Fruit fly (Drosophila melanogaster) whole organism, embryonic: ENCODE data around the gene MCTS1.

Source experiments
- CG10565 ChIP-seq: fragments of 200-800 bp; sonication (Bioruptor generic); optimal IDR thresholded peaks from 3 replicates; lab custom pipeline; 2016; ENCODE audit warnings: missing biosample characterization, mild to moderate bottlenecking, missing genetic modification characterization
- CG11695 ChIP-seq: fragments of 200-800 bp; sonication (Bioruptor generic); IDR thresholded peaks from 3 replicates; pipeline ENCODE4 v1.3.6; 2022; ENCODE audit warnings: missing biosample characterization, missing genetic modification characterization
- CG1647 ChIP-seq: fragments of 200-800 bp; sonication (Bioruptor generic); optimal IDR thresholded peaks from 3 replicates; lab custom pipeline; 2016; ENCODE audit warnings: missing biosample characterization, missing genetic modification characterization
- CG17385 ChIP-seq: fragments of 200-800 bp; sonication (Bioruptor generic); optimal IDR thresholded peaks from 3 replicates; lab custom pipeline; 2018; ENCODE audit warnings: missing biosample characterization, mild to moderate bottlenecking, missing genetic modification characterization
- CG4282 ChIP-seq: fragments of 200-800 bp; sonication (Bioruptor generic); optimal IDR thresholded peaks from 2 replicates; lab custom pipeline; 2016; ENCODE audit warnings: missing biosample characterization, missing genetic modification characterization
- CG6683 ChIP-seq: fragments of 200-800 bp; sonication (Bioruptor generic); optimal IDR thresholded peaks from 2 replicates; lab custom pipeline; 2017; ENCODE audit warnings: missing biosample characterization, mild to moderate bottlenecking, missing genetic modification characterization, missing genetic modification reagents
- CG7928 ChIP-seq: fragments of 200-800 bp; sonication (Bioruptor generic); optimal IDR thresholded peaks from 2 replicates; lab custom pipeline; 2017; ENCODE audit warnings: missing biosample characterization, mild to moderate bottlenecking, missing genetic modification characterization
- Eip74EF ChIP-seq, 2 experiments: fragments of 200-800 bp in 1 of 2; fragments of >200 bp in 1 of 2; sonication (Bioruptor generic) in 1 of 2; optimal IDR thresholded peaks; 2 replicates each; lab custom pipeline; 2017 to 2019; ENCODE audit warnings: missing biosample characterization in 2 of 2, missing genetic modification characterization in 2 of 2, mild to moderate bottlenecking in 1 of 2, moderate library complexity in 1 of 2
- H2.0 ChIP-seq: fragments of 200-800 bp; sonication (Bioruptor generic); IDR thresholded peaks from 2 replicates; pipeline ENCODE4 v1.3.6; 2022; ENCODE audit warnings: missing biosample characterization, missing genetic modification characterization
- Rfx ChIP-seq: fragments of 200-800 bp; sonication (Bioruptor generic); IDR thresholded peaks from 2 replicates; pipeline ENCODE4 v1.3.6; 2022; ENCODE audit warnings: missing biosample characterization, missing genetic modification characterization
- Ssrp ChIP-seq: fragments of 200-800 bp; sonication (Bioruptor generic); optimal IDR thresholded peaks from 2 replicates; lab custom pipeline; 2018; ENCODE audit warnings: missing biosample characterization, mild to moderate bottlenecking, missing genetic modification characterization, moderate library complexity
- fd64A ChIP-seq: fragments of 200-800 bp; sonication (Bioruptor generic); optimal IDR thresholded peaks from 3 replicates; lab custom pipeline; 2018; ENCODE audit warnings: missing biosample characterization, mild to moderate bottlenecking, missing genetic modification characterization
- pho ChIP-seq: fragments of 200-800 bp; sonication (Bioruptor generic); optimal IDR thresholded peaks from 2 replicates; lab custom pipeline; 2016; ENCODE audit warnings: missing biosample characterization, missing genetic modification characterization
- tio ChIP-seq: fragments of 200-800 bp; sonication (Bioruptor generic); optimal IDR thresholded peaks from 2 replicates; lab custom pipeline; 2017; ENCODE audit warnings: missing biosample characterization, missing genetic modification characterization, inconsistent platforms

DNA sequence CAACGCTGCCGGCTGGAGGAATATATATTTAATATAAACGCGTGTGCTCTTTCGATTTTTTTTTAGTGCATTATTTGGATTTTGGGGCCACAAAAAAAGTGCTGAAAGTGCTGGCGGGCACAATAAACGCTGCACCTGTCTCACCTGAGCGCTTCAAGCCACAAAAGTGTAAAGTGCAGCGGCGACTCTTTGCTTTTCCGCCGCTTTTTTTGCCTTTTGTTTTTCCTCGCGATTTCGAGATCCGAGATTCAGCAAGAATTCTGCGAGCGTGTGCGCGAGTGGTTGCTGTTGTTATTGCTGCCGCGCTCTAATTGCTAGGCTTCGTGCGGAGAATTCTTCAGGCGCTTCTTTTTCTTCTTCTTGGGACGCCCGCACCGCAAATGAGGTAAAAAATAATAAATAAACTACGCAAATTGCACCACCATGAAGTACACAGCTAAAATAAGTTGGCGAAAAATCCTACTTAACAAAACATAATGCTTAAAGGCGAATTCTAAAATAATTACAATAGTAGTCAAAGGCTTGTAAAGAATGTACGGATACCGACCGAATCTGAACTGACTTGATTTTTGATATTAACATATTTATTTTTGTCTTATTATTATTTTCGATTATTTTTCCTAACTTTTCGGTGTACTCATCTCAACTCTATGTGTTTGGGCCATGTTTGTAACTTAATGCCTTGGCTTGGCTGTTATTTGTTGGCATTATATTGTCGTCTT lies 13.4 kb downstream of the MCTS1 start:
- TF ChIP-seq CG1647 (GFP tag; lab: Kevin White, UChicago): no peak
- TF ChIP-seq pho (GFP tag; lab: Kevin White, UChicago): no peak
- TF ChIP-seq CG4282: no peak
- TF ChIP-seq CG10565: no peak
- no peak for TF ChIP-seq Ssrp (tag; lab: Kevin White, UChicago)
- TF ChIP-seq Rfx (GFP tag; lab: Robert Waterston, UW): no peak
- TF ChIP-seq Eip74EF (GFP tag; optimal IDR thresholded peaks at IDR 0.05; lab: Kevin White, UChicago): no peak
- TF ChIP-seq CG11695 (GFP tag; lab: Robert Waterston, UW): no peak
- no peak for TF ChIP-seq CG17385 (GFP tag; lab: Kevin White, UChicago)
- TF ChIP-seq tio (GFP tag; lab: Kevin White, UChicago): no peak
- TF ChIP-seq H2.0: no peak
- TF ChIP-seq CG6683 (GFP tag; lab: Kevin White, UChicago): no peak
- no peak for TF ChIP-seq CG7928 (GFP tag; lab: Kevin White, UChicago)
- no peak for TF ChIP-seq fd64A (GFP tag; lab: Kevin White, UChicago)
